Worm (Caenorhabditis elegans): ENCODE data around the gene F39E9.14.

DNA sequence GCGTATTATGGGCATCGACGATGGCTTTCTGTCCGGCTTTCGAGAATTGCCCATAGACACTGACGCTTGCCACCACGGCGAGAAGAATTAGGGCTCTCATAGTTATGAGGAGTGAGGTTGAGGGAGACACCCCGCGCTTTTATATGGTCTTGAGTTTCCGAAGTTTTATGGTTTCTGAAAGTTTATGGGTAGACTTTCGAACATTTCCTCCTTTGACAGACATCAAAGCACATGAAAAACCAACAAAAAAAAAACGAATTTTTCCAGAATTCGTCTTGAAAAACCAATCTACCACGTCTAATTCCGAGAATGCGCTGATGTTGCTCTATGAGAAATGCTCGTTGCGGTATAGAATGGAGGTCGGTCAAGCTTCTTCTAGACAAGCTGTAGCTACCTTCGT lies 5.9 kb downstream of the F39E9.14 start, which contains the start of gene scl-15:
- TF ChIP-seq pat-9 (tag; optimal IDR thresholded peaks at IDR 0.05) (no peak), sox-4 (tag; optimal IDR thresholded peaks at IDR 0.05) (no peak), ceh-14 (tag; optimal IDR thresholded peaks at IDR 0.05) (no peak), ama-1 (optimal IDR thresholded peaks at IDR 0.05) (no peak), nfya-1 (tag; optimal IDR thresholded peaks at IDR 0.05) (no peak), elt-2 (tag; optimal IDR thresholded peaks at IDR 0.05) (no peak), fkh-10 (GFP tag; optimal IDR thresholded peaks at IDR 0.05) (no peak)
